Worm (Caenorhabditis elegans) whole organism, late embryonic: ENCODE results near the gene lgc-57.

Source experiments
- K09A11.1 ChIP-seq: sonication (generic microtip); optimal IDR thresholded peaks from 2 replicates; lab custom pipeline; 2017; ENCODE audit warnings: antibody characterized with exemption, mild to moderate bottlenecking, missing genetic modification characterization, missing compliant biosample characterization; ENCODE audit not compliant: insufficient read depth
- ama-1 ChIP-seq: fragments of 150-350 bp; optimal IDR thresholded peaks from 2 replicates; lab custom pipeline; 2014
- ceh-31 ChIP-seq: sonication (generic microtip); optimal IDR thresholded peaks from 2 replicates; lab custom pipeline; 2016; ENCODE audit warnings: missing genetic modification characterization, missing compliant biosample characterization
- ceh-6 ChIP-seq: fragments of 200-800 bp; sonication (Bioruptor generic); optimal IDR thresholded peaks from 2 replicates; lab custom pipeline; 2018; ENCODE audit warnings: mild to moderate bottlenecking, missing genetic modification characterization, missing compliant biosample characterization
- che-1 ChIP-seq: sonication (generic microtip); optimal IDR thresholded peaks from 2 replicates; lab custom pipeline; 2016; ENCODE audit warnings: mild to moderate bottlenecking, missing genetic modification characterization, missing compliant biosample characterization
- dmd-4 ChIP-seq: sonication (generic microtip); optimal IDR thresholded peaks from 2 replicates; lab custom pipeline; 2016; ENCODE audit warnings: borderline replicate concordance, missing genetic modification characterization, missing compliant biosample characterization
- elt-4 ChIP-seq: sonication (generic microtip); optimal IDR thresholded peaks from 2 replicates; lab custom pipeline; 2016; ENCODE audit warnings: missing genetic modification characterization, missing compliant biosample characterization
- eyg-1 ChIP-seq: sonication (generic microtip); optimal IDR thresholded peaks from 2 replicates; lab custom pipeline; 2016; ENCODE audit warnings: missing genotype, missing genetic modification characterization, missing compliant biosample characterization
- fkh-10 ChIP-seq: fragments of 150-350 bp; optimal IDR thresholded peaks from 2 replicates; lab custom pipeline; 2014; ENCODE audit warnings: missing biosample characterization, missing genetic modification reagents, missing genetic modification characterization
- hlh-30 ChIP-seq: sonication (generic microtip); optimal IDR thresholded peaks from 2 replicates; lab custom pipeline; 2017; ENCODE audit warnings: antibody characterized with exemption, missing genetic modification characterization, missing compliant biosample characterization; ENCODE audit not compliant: insufficient read depth
- nfya-1 ChIP-seq: sonication (generic microtip); optimal IDR thresholded peaks from 2 replicates; lab custom pipeline; 2017; ENCODE audit warnings: missing genetic modification characterization, mild to moderate bottlenecking, missing compliant biosample characterization, antibody characterized with exemption, moderate library complexity
- sox-4 ChIP-seq: sonication (generic microtip); optimal IDR thresholded peaks from 2 replicates; lab custom pipeline; 2017; ENCODE audit warnings: mild to moderate bottlenecking, missing genetic modification characterization, inconsistent platforms, missing compliant biosample characterization
- ttx-3 ChIP-seq: sonication (generic microtip); optimal IDR thresholded peaks from 2 replicates; lab custom pipeline; 2016; ENCODE audit warnings: missing genetic modification reagents, missing genetic modification characterization, missing compliant biosample characterization
- unc-55 ChIP-seq: sonication (generic microtip); optimal IDR thresholded peaks from 2 replicates; lab custom pipeline; 2017; ENCODE audit warnings: missing biosample characterization, missing genetic modification reagents, missing genetic modification characterization

ce11 chrII:10730702-10731101 lies 35.9 kb downstream of the lgc-57 start:
- no peak for TF ChIP-seq che-1
- no peak for TF ChIP-seq nfya-1 (tag; lab: Kevin White, UChicago)
- no peak for TF ChIP-seq dmd-4
- TF ChIP-seq unc-55 = no peak
- no peak for TF ChIP-seq fkh-10
- TF ChIP-seq ttx-3 = no peak
- no peak for TF ChIP-seq ceh-31
- no peak for TF ChIP-seq ama-1 (lab: Kevin White, UChicago)
- no peak for TF ChIP-seq ceh-6 (GFP tag; lab: Kevin White, UChicago)
- TF ChIP-seq elt-4 (tag; lab: Kevin White, UChicago) = no peak
- TF ChIP-seq sox-4 (tag; lab: Kevin White, UChicago) = no peak
- no peak for TF ChIP-seq K09A11.1 (tag; lab: Kevin White, UChicago)
- no peak for TF ChIP-seq hlh-30 (tag; lab: Kevin White, UChicago)
- TF ChIP-seq eyg-1 (tag; lab: Kevin White, UChicago) = no peak
